Fruit fly (Drosophila melanogaster): ENCODE data around the gene CG17770.

DNA sequence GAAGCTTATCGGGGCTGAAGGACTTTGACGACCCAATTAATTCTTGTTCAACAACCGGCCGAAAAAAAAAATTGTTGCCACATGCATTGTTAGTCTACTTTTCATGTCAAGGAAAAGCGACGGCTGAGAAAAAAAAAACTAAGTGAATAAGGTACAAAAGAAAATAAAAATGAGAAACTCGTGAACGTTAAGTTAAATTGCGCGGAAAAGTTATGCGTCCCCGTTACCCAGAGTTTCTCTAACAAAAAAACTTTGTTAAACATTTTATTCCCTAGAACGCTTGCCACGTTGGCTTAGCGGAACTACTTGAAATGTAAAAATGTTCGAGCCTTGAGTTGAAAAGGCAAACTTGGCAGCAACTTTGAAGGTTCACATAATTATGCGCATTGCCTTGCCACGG, 3.5 kb downstream of the CG17770 start, which contains the start of gene CG14354:
- TF ChIP-seq CG14655 (GFP tag; optimal IDR thresholded peaks at IDR 0.05) = no peak
- no peak for TF ChIP-seq gl (tag; optimal IDR thresholded peaks at IDR 0.05)
- no peak for TF ChIP-seq CG34367 (tag; optimal IDR thresholded peaks at IDR 0.05)
- TF ChIP-seq fd96Ca (GFP tag; IDR thresholded peaks at IDR 0.05) = no peak
- TF ChIP-seq Ets98B (GFP tag; IDR thresholded peaks at IDR 0.05) = no peak
- TF ChIP-seq CG10348 (GFP tag; IDR thresholded peaks at IDR 0.05) = no peak
- no peak for TF ChIP-seq Pif1B (GFP tag; optimal IDR thresholded peaks at IDR 0.05)
- TF ChIP-seq Snoo (tag; optimal IDR thresholded peaks at IDR 0.05) = no peak
- TF ChIP-seq D1 (tag; optimal IDR thresholded peaks at IDR 0.05) = no peak
- no peak for TF ChIP-seq CG8159 (tag; optimal IDR thresholded peaks at IDR 0.05)
- no peak for TF ChIP-seq EcR (GFP tag; optimal IDR thresholded peaks at IDR 0.05)
- no peak for TF ChIP-seq CG13204 (GFP tag; optimal IDR thresholded peaks at IDR 0.05)
- TF ChIP-seq CG15710 (tag; optimal IDR thresholded peaks at IDR 0.05) = no peak
